Worm (Caenorhabditis elegans) whole organism, L2 larva: Measurements from ENCODE around the gene oac-21.

Experiments
- ama-1 ChIP-seq: fragments of 150-350 bp; optimal IDR thresholded peaks from 2 replicates; lab custom pipeline; 2018; ENCODE audit warnings: inconsistent platforms
- nhr-10 ChIP-seq: sonication (generic microtip); optimal IDR thresholded peaks from 2 replicates; lab custom pipeline; 2017; ENCODE audit warnings: missing biosample characterization, missing genetic modification characterization
- nhr-11 ChIP-seq: fragments of 150-350 bp; optimal IDR thresholded peaks from 2 replicates; lab custom pipeline; 2014; ENCODE audit warnings: missing biosample characterization, missing genetic modification characterization
- nhr-237 ChIP-seq: fragments of 150-350 bp; optimal IDR thresholded peaks from 2 replicates; lab custom pipeline; 2014; ENCODE audit warnings: missing biosample characterization, missing genetic modification characterization
- ztf-4 ChIP-seq: fragments of 150-350 bp; optimal IDR thresholded peaks from 2 replicates; lab custom pipeline; 2014; ENCODE audit warnings: missing biosample characterization, missing genetic modification characterization

DNA sequence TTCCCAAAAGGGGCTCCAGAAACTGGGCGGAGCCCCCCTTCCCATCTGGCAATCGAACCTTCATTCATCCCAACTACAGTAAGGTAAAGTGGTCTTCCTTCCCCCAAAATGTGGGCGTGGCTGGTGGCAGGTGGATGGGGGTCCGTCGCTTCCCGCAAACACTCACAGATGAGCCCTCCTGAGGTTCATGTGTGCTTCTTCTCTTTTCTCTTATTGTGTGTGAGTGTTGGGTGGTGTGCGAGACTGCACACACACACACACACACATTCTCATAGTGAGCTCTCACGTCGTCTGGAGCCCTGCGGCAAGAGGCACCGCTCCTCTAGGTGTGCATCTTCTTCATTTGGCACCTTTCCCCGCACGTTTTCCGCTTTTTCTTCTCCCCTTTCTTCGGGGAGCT is 34.5 kb upstream of the oac-21 start:
- no peak for TF ChIP-seq nhr-237 (tag; lab: Kevin White, UChicago)
- no peak for TF ChIP-seq ama-1 (lab: Kevin White, UChicago)
- TF ChIP-seq nhr-10 (tag; lab: Kevin White, UChicago) = no peak
- no peak for TF ChIP-seq ztf-4 (tag; lab: Kevin White, UChicago)
- no peak for TF ChIP-seq nhr-11 (tag; lab: Kevin White, UChicago)
